Worm (Caenorhabditis elegans) whole organism, L4 larva: ENCODE measurements around the gene C34H4.5.
A peak's percentile ranks its signal among the peaks of the same experiment; 100 is the strongest.

ENCODE experiments used
- D1046.2 ChIP-seq: fragments of 200-800 bp; sonication (Bioruptor generic); IDR thresholded peaks from 2 replicates; pipeline ENCODE4 v1.3.6; 2022; ENCODE audit warnings: missing genetic modification characterization, missing compliant biosample characterization
- F10B5.3 ChIP-seq: sonication (generic microtip); optimal IDR thresholded peaks from 2 replicates; lab custom pipeline; 2016; ENCODE audit warnings: mild to moderate bottlenecking, missing genetic modification characterization, missing compliant biosample characterization
- F26F4.8 ChIP-seq: fragments of 200-800 bp; sonication (Bioruptor generic); conservative IDR thresholded peaks from 2 replicates; pipeline ENCODE4 v1.3.6; 2022; ENCODE audit warnings: missing genetic modification characterization, missing compliant biosample characterization
- F49E8.2 ChIP-seq: sonication (generic microtip); optimal IDR thresholded peaks from 2 replicates; lab custom pipeline; 2016; ENCODE audit warnings: missing compliant biosample characterization, mild to moderate bottlenecking, missing genetic modification characterization, borderline replicate concordance
- T26A8.4 ChIP-seq: fragments of 200-800 bp; sonication (Bioruptor generic); IDR thresholded peaks from 2 replicates; pipeline ENCODE4 v1.3.6; 2022; ENCODE audit warnings: missing genetic modification characterization, missing compliant biosample characterization
- Y105C5A.15 ChIP-seq: fragments of 200-800 bp; sonication (Bioruptor generic); IDR thresholded peaks from 2 replicates; pipeline ENCODE4 v1.3.6; 2022; ENCODE audit warnings: missing genetic modification characterization, missing compliant biosample characterization
- Y48G9A.11 ChIP-seq: fragments of 200-800 bp; sonication (Bioruptor generic); IDR thresholded peaks from 2 replicates; pipeline ENCODE4 v1.3.6; 2022; ENCODE audit warnings: missing genetic modification reagents, missing genetic modification characterization, missing compliant biosample characterization
- Y5F2A.4 ChIP-seq: fragments of 200-800 bp; sonication (Bioruptor generic); optimal IDR thresholded peaks from 2 replicates; lab custom pipeline; 2018; ENCODE audit warnings: mild to moderate bottlenecking, missing genetic modification characterization, missing compliant biosample characterization
- ZK337.2 ChIP-seq: fragments of 200-800 bp; sonication (Bioruptor generic); IDR thresholded peaks from 2 replicates; pipeline ENCODE4 v1.3.6; 2022; ENCODE audit warnings: missing genetic modification reagents, missing genetic modification characterization, missing compliant biosample characterization
- ZK546.5 ChIP-seq, 2 experiments: sonication (generic microtip); optimal IDR thresholded peaks; 2 replicates each; lab custom pipeline; 2017; ENCODE audit warnings: missing biosample characterization in 2 of 2, missing genetic modification characterization in 2 of 2
- ama-1 ChIP-seq: fragments of 150-350 bp; optimal IDR thresholded peaks from 2 replicates; lab custom pipeline; 2014; ENCODE audit warnings: inconsistent platforms, mixed read lengths
- arid-1 ChIP-seq: fragments of 200-800 bp; sonication (Bioruptor generic); conservative IDR thresholded peaks from 2 replicates; pipeline ENCODE4 v1.3.6; 2022; ENCODE audit warnings: missing genetic modification reagents, missing genetic modification characterization, missing compliant biosample characterization
- attf-4 ChIP-seq: sonication (generic microtip); optimal IDR thresholded peaks from 3 replicates; lab custom pipeline; 2017; ENCODE audit warnings: missing biosample characterization, missing genetic modification characterization
- ceh-32 ChIP-seq: sonication (generic microtip); optimal IDR thresholded peaks from 2 replicates; lab custom pipeline; 2016; ENCODE audit warnings: mild to moderate bottlenecking, missing genetic modification characterization, missing compliant biosample characterization; ENCODE audit not compliant: poor library complexity
- daf-12 ChIP-seq: fragments of 150-350 bp; optimal IDR thresholded peaks from 2 replicates; lab custom pipeline; 2014; ENCODE audit warnings: missing biosample characterization, missing genetic modification reagents, missing genetic modification characterization
- daf-16 ChIP-seq, 3 experiments: sonication (generic microtip); optimal IDR thresholded peaks; 2 replicates each; lab custom pipeline; 2016 to 2017; ENCODE audit warnings: missing genetic modification characterization in 3 of 3, missing genetic modification reagents in 3 of 3, mild to moderate bottlenecking in 2 of 3, missing compliant biosample characterization in 2 of 3, missing biosample characterization in 1 of 3, moderate library complexity in 1 of 3
- daf-19 ChIP-seq: fragments of 200-800 bp; sonication (Bioruptor generic); conservative IDR thresholded peaks from 2 replicates; pipeline ENCODE4 v1.3.6; 2022; ENCODE audit warnings: missing genetic modification characterization, missing compliant biosample characterization
- daf-8 ChIP-seq: fragments of 200-800 bp; sonication (Bioruptor generic); IDR thresholded peaks from 2 replicates; pipeline ENCODE4 v1.3.6; 2022; ENCODE audit warnings: missing genetic modification characterization, missing compliant biosample characterization
- dmd-6 ChIP-seq: fragments of 200-800 bp; sonication (Bioruptor generic); IDR thresholded peaks from 2 replicates; pipeline ENCODE4 v1.3.6; 2022; ENCODE audit warnings: missing genetic modification reagents, missing genetic modification characterization, missing compliant biosample characterization
- dmd-8 ChIP-seq: fragments of 200-800 bp; sonication (Bioruptor generic); IDR thresholded peaks from 2 replicates; pipeline ENCODE4 v1.3.6; 2022; ENCODE audit warnings: missing genetic modification characterization, missing compliant biosample characterization
- dve-1 ChIP-seq: sonication (generic microtip); optimal IDR thresholded peaks from 2 replicates; lab custom pipeline; 2017; ENCODE audit warnings: antibody characterized with exemption, mild to moderate bottlenecking, missing genetic modification characterization, missing compliant biosample characterization; ENCODE audit not compliant: insufficient read depth
- egl-43 ChIP-seq: fragments of 200-800 bp; sonication (Bioruptor generic); IDR thresholded peaks from 2 replicates; pipeline ENCODE4 v1.3.6; 2022; ENCODE audit warnings: missing genetic modification reagents, missing genetic modification characterization, missing compliant biosample characterization
- hif-1 ChIP-seq, 2 experiments: sonication (generic microtip); optimal IDR thresholded peaks; 2 replicates each; lab custom pipeline; 2016 to 2017; ENCODE audit warnings: missing compliant biosample characterization in 2 of 2, missing genetic modification characterization in 2 of 2, missing genetic modification reagents in 2 of 2, missing genotype in 2 of 2, mild to moderate bottlenecking in 1 of 2
- lin-38 ChIP-seq: fragments of 200-800 bp; sonication (Bioruptor generic); IDR thresholded peaks from 2 replicates; pipeline ENCODE4 v1.3.6; 2022; ENCODE audit warnings: missing genetic modification reagents, missing genetic modification characterization, missing compliant biosample characterization
- lsy-2 ChIP-seq, 2 experiments: fragments of 150-350 bp in 1 of 2; sonication (generic microtip) in 1 of 2; optimal IDR thresholded peaks; 2 replicates each; lab custom pipeline; 2014 to 2017; ENCODE audit warnings: missing biosample characterization in 2 of 2, missing genetic modification characterization in 2 of 2
- madf-9 ChIP-seq: fragments of 200-800 bp; sonication (Bioruptor generic); conservative IDR thresholded peaks from 2 replicates; pipeline ENCODE4 v1.3.6; 2022; ENCODE audit warnings: missing genetic modification reagents, missing genetic modification characterization, missing compliant biosample characterization
- mdl-1 ChIP-seq, 2 experiments: fragments of 150-350 bp in 1 of 2; sonication (generic microtip) in 1 of 2; optimal IDR thresholded peaks; 2 replicates each; lab custom pipeline; 2014 to 2017; ENCODE audit warnings: missing biosample characterization in 2 of 2, missing genetic modification characterization in 2 of 2
- mdt-29 ChIP-seq: fragments of 200-800 bp; sonication (Bioruptor generic); IDR thresholded peaks from 2 replicates; pipeline ENCODE4 v1.3.6; 2022; ENCODE audit warnings: missing genetic modification reagents, missing genetic modification characterization, missing compliant biosample characterization
- mes-2 ChIP-seq: sonication (generic microtip); optimal IDR thresholded peaks from 2 replicates; lab custom pipeline; 2016; ENCODE audit warnings: missing genotype, mild to moderate bottlenecking, missing genetic modification characterization, missing compliant biosample characterization; ENCODE audit not compliant: poor library complexity, severe bottlenecking
- mxl-2 ChIP-seq: fragments of 200-800 bp; sonication (Bioruptor generic); conservative IDR thresholded peaks from 2 replicates; pipeline ENCODE4 v1.3.6; 2022; ENCODE audit warnings: missing genetic modification reagents, missing genetic modification characterization, missing compliant biosample characterization
- mxl-3 ChIP-seq: fragments of 200-800 bp; sonication (Bioruptor generic); optimal IDR thresholded peaks from 2 replicates; lab custom pipeline; 2018; ENCODE audit warnings: mild to moderate bottlenecking, missing genetic modification characterization, missing compliant biosample characterization
- nhr-237 ChIP-seq: sonication (generic microtip); optimal IDR thresholded peaks from 2 replicates; lab custom pipeline; 2017; ENCODE audit warnings: missing biosample characterization, missing genetic modification characterization
- nhr-41 ChIP-seq: fragments of 200-800 bp; sonication (Bioruptor generic); IDR thresholded peaks from 2 replicates; pipeline ENCODE4 v1.3.6; 2022; ENCODE audit warnings: missing genetic modification reagents, missing genetic modification characterization, missing compliant biosample characterization
- nhr-42 ChIP-seq: fragments of 200-800 bp; sonication (Bioruptor generic); IDR thresholded peaks from 2 replicates; pipeline ENCODE4 v1.3.6; 2022; ENCODE audit warnings: missing genetic modification characterization, missing compliant biosample characterization
- nhr-48 ChIP-seq: sonication (generic microtip); optimal IDR thresholded peaks from 2 replicates; lab custom pipeline; 2016; ENCODE audit warnings: mild to moderate bottlenecking, missing genetic modification characterization, missing compliant biosample characterization
- nhr-76 ChIP-seq: fragments of 150-350 bp; optimal IDR thresholded peaks from 2 replicates; lab custom pipeline; 2014; ENCODE audit warnings: missing biosample characterization, missing genetic modification characterization
- nhr-77 ChIP-seq: fragments of 150-350 bp; optimal IDR thresholded peaks from 2 replicates; lab custom pipeline; 2014; ENCODE audit warnings: missing biosample characterization, missing genetic modification characterization
- rbr-2 ChIP-seq: sonication (generic microtip); optimal IDR thresholded peaks from 2 replicates; lab custom pipeline; 2016; ENCODE audit warnings: missing genotype, missing genetic modification characterization, missing compliant biosample characterization
- skn-1 ChIP-seq: fragments of 150-350 bp; optimal IDR thresholded peaks from 2 replicates; lab custom pipeline; 2014; ENCODE audit warnings: missing biosample characterization, missing genetic modification characterization
- spr-1 ChIP-seq: sonication (generic microtip); optimal IDR thresholded peaks from 2 replicates; lab custom pipeline; 2016; ENCODE audit warnings: mild to moderate bottlenecking, missing genetic modification characterization, missing compliant biosample characterization
- spr-3 ChIP-seq: fragments of 200-800 bp; sonication (Bioruptor generic); optimal IDR thresholded peaks from 2 replicates; lab custom pipeline; 2018; ENCODE audit warnings: mild to moderate bottlenecking, missing genetic modification characterization, missing compliant biosample characterization
- tag-97 ChIP-seq: fragments of 200-800 bp; sonication (Bioruptor generic); IDR thresholded peaks from 2 replicates; pipeline ENCODE4 v1.3.6; 2022; ENCODE audit warnings: missing genetic modification characterization, missing compliant biosample characterization
- unc-130 ChIP-seq: sonication (generic microtip); optimal IDR thresholded peaks from 2 replicates; lab custom pipeline; 2016; ENCODE audit warnings: missing genetic modification reagents, missing genetic modification characterization, missing compliant biosample characterization
- unc-39 ChIP-seq: sonication (generic microtip); optimal IDR thresholded peaks from 2 replicates; lab custom pipeline; 2017; ENCODE audit warnings: missing biosample characterization, missing genetic modification characterization
- unc-62 ChIP-seq, 3 experiments: fragments of 150-350 bp in 1 of 3; sonication (generic microtip); optimal IDR thresholded peaks in 2 of 3; peaks in 1 of 3; 1 replicate in 1 of 3; 2 replicates in 2 of 3; lab custom pipeline; 2014 to 2017; ENCODE audit warnings: missing biosample characterization in 3 of 3, missing genetic modification characterization in 3 of 3, missing genetic modification reagents in 3 of 3, missing genotype in 1 of 3
- vab-7 ChIP-seq: fragments of 200-800 bp; sonication (Bioruptor generic); IDR thresholded peaks from 2 replicates; pipeline ENCODE4 v1.3.6; 2022; ENCODE audit warnings: missing genetic modification reagents, missing genetic modification characterization, missing compliant biosample characterization
- zag-1 ChIP-seq: fragments of 150-350 bp; optimal IDR thresholded peaks from 2 replicates; lab custom pipeline; 2014; ENCODE audit warnings: missing biosample characterization, missing genetic modification characterization
- zfp-2 ChIP-seq: sonication (generic microtip); optimal IDR thresholded peaks from 2 replicates; lab custom pipeline; 2016; ENCODE audit warnings: mild to moderate bottlenecking, missing genetic modification characterization, missing compliant biosample characterization
- zip-11 ChIP-seq: fragments of 200-800 bp; sonication (Bioruptor generic); IDR thresholded peaks from 2 replicates; pipeline ENCODE4 v1.3.6; 2022; ENCODE audit warnings: missing genetic modification characterization, missing compliant biosample characterization
- ztf-11 ChIP-seq: fragments of 150-350 bp; optimal IDR thresholded peaks from 2 replicates; lab custom pipeline; 2014; ENCODE audit warnings: missing biosample characterization, missing genetic modification characterization

Gene C34H4.5

DNA sequence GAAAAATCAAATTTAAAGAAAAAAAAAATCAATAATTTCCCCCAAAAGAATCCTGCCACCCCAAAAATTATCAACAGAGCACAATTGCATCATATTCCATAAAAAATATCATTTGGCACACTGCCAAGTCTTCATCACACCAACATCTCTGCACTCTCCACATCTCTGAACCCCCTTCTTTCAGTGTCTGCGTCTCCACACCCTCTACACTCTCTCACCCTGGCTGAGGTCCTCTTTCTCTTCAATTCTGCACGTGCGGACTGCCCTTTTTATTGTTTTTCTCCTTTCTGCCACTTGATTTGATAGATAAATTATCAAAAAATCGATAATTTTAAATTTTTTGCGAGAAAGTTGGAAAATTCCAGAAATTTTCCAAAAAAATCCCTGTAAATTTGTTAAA, 52.6 kb downstream of the C34H4.5 start, which contains the start of gene hxk-3 (continued):
- TF ChIP-seq nhr-237 (tag; lab: Kevin White, UChicago) (no peak), mdt-29 (GFP tag; lab: Robert Waterston, UW) (no peak), T26A8.4 (GFP tag; lab: Robert Waterston, UW) (peak; percentile 12; the same call in 1 of the 2 replicates), dmd-6 (peak; percentile 50), tag-97 (GFP tag; lab: Robert Waterston, UW) (no peak), lsy-2 (tag; optimal IDR thresholded peaks at IDR 0.05; lab: Kevin White, UChicago) (peak in 1 of 2 experiments; percentile 79), zag-1 (no peak), nhr-42 (GFP tag; lab: Robert Waterston, UW) (0 out of 2 replicates have a peak, but pooled peaks have one; percentile 15), ZK546.5 (tag; optimal IDR thresholded peaks at IDR 0.05; lab: Kevin White, UChicago) (no peak), zfp-2 (tag; lab: Kevin White, UChicago) (no peak), daf-8 (GFP tag; lab: Robert Waterston, UW) (no peak), mes-2 (peak; percentile 52), dmd-8 (GFP tag; lab: Robert Waterston, UW) (no peak), D1046.2 (no peak), hif-1 (tag; optimal IDR thresholded peaks at IDR 0.05; lab: Kevin White, UChicago) (peak; percentile 28 to 96), egl-43 (no peak), F49E8.2 (tag; lab: Kevin White, UChicago) (no peak), vab-7 (GFP tag; lab: Robert Waterston, UW) (no peak), spr-1 (tag; lab: Kevin White, UChicago) (peak; percentile 2), Y5F2A.4 (GFP tag; lab: Kevin White, UChicago) (no peak), daf-19 (GFP tag; lab: Robert Waterston, UW) (no peak), daf-16 (GFP tag; optimal IDR thresholded peaks at IDR 0.05; lab: Kevin White, UChicago) (peak in 1 of 2 experiments; percentile 47), daf-16 (tag; optimal IDR thresholded peaks at IDR 0.05; lab: Kevin White, UChicago) (peak; percentile 48), unc-130 (GFP tag; lab: Kevin White, UChicago) (no peak), Y105C5A.15 (GFP tag; lab: Robert Waterston, UW) (no peak), nhr-77 (tag; lab: Kevin White, UChicago) (no peak), unc-39 (tag; lab: Kevin White, UChicago) (no peak), daf-12 (tag; lab: Kevin White, UChicago) (no peak), mxl-2 (GFP tag; lab: Robert Waterston, UW) (no peak), dve-1 (tag; lab: Kevin White, UChicago) (peak; percentile 80), mdl-1 (tag; optimal IDR thresholded peaks at IDR 0.05; lab: Kevin White, UChicago) (peak; percentile 86 to 97), arid-1 (GFP tag; lab: Robert Waterston, UW) (0 out of 2 replicates have a peak, but pooled peaks have one; percentile 39), nhr-41 (GFP tag; lab: Robert Waterston, UW) (no peak), F26F4.8 (GFP tag; lab: Robert Waterston, UW) (no peak), lin-38 (peak; percentile 72), ceh-32 (tag; lab: Kevin White, UChicago) (no peak), Y48G9A.11 (GFP tag; lab: Robert Waterston, UW) (no peak), rbr-2 (peak; percentile 65), nhr-76 (tag; lab: Kevin White, UChicago) (no peak), F10B5.3 (tag; lab: Kevin White, UChicago) (no peak), skn-1 (tag; lab: Kevin White, UChicago) (no peak), mxl-3 (peak; percentile 60), unc-62 (GFP tag; optimal IDR thresholded peaks at IDR 0.05 in 1 of 2; lab: Kevin White, UChicago) (peak in 1 of 2 experiments; percentile 73), unc-62 (tag; optimal IDR thresholded peaks at IDR 0.05; lab: Kevin White, UChicago) (no peak), ZK337.2 (no peak), ztf-11 (no peak), madf-9 (GFP tag; lab: Robert Waterston, UW) (no peak), attf-4 (tag; lab: Kevin White, UChicago) (no peak), ama-1 (lab: Kevin White, UChicago) (no peak), spr-3 (GFP tag; lab: Kevin White, UChicago) (no peak), zip-11 (GFP tag; lab: Robert Waterston, UW) (no peak), nhr-48 (tag; lab: Kevin White, UChicago) (peak; percentile 48)
